Fruit fly (Drosophila melanogaster) whole organism, embryonic: Measurements from ENCODE around the gene Egfrap.

Experiments used
- Adf1 ChIP-seq: fragments of 200-800 bp; sonication (Bioruptor generic); IDR thresholded peaks from 2 replicates; pipeline ENCODE4 v1.3.6; 2022; ENCODE audit warnings: missing biosample characterization, missing genetic modification characterization
- Asciz ChIP-seq: fragments of 200-800 bp; sonication (Bioruptor generic); optimal IDR thresholded peaks from 2 replicates; lab custom pipeline; 2017; ENCODE audit warnings: missing biosample characterization, mild to moderate bottlenecking, missing genetic modification characterization, missing genetic modification reagents
- CG10267 ChIP-seq: fragments of 200-800 bp; sonication (Bioruptor generic); optimal IDR thresholded peaks from 2 replicates; lab custom pipeline; 2018; ENCODE audit warnings: missing biosample characterization, mild to moderate bottlenecking, missing genetic modification characterization, moderate library complexity
- CG10321 ChIP-seq: fragments of 200-800 bp; sonication (Bioruptor generic); IDR thresholded peaks from 2 replicates; pipeline ENCODE4 v1.3.6; 2022; ENCODE audit warnings: missing biosample characterization, missing genetic modification characterization
- CG10431 ChIP-seq: fragments of 200-800 bp; sonication (Bioruptor generic); optimal IDR thresholded peaks from 3 replicates; lab custom pipeline; 2018; ENCODE audit warnings: missing biosample characterization, mild to moderate bottlenecking, missing genetic modification characterization
- CG11398 ChIP-seq: fragments of 200-800 bp; sonication (Bioruptor generic); optimal IDR thresholded peaks from 2 replicates; lab custom pipeline; 2016; ENCODE audit warnings: missing biosample characterization, missing genetic modification characterization
- CG12155 ChIP-seq: fragments of 200-800 bp; sonication (Bioruptor generic); optimal IDR thresholded peaks from 3 replicates; lab custom pipeline; 2016; ENCODE audit warnings: missing biosample characterization, missing genetic modification characterization
- CG13775 ChIP-seq: fragments of 200-800 bp; sonication (Bioruptor generic); optimal IDR thresholded peaks from 3 replicates; lab custom pipeline; 2017; ENCODE audit warnings: missing biosample characterization, mild to moderate bottlenecking, missing genetic modification characterization
- CG14710 ChIP-seq: fragments of 200-800 bp; sonication (Bioruptor generic); optimal IDR thresholded peaks from 3 replicates; lab custom pipeline; 2019; ENCODE audit warnings: missing biosample characterization, mild to moderate bottlenecking, missing genetic modification characterization, moderate library complexity
- CG17612 ChIP-seq: fragments of 200-800 bp; sonication (Bioruptor generic); IDR thresholded peaks from 2 replicates; pipeline ENCODE4 v1.3.6; 2022; ENCODE audit warnings: missing biosample characterization, missing genetic modification characterization
- CG3163 ChIP-seq: fragments of 200-800 bp; sonication (Bioruptor generic); optimal IDR thresholded peaks from 3 replicates; lab custom pipeline; 2016; ENCODE audit warnings: missing biosample characterization, missing genetic modification characterization
- CG32767 ChIP-seq: fragments of 200-800 bp; sonication (Bioruptor generic); IDR thresholded peaks from 2 replicates; pipeline ENCODE4 v1.3.6; 2022; ENCODE audit warnings: missing biosample characterization, missing genetic modification characterization
- CG32772 ChIP-seq: fragments of 200-800 bp; sonication (Bioruptor generic); IDR thresholded peaks from 2 replicates; pipeline ENCODE4 v1.3.6; 2022; ENCODE audit warnings: missing biosample characterization, missing genetic modification characterization
- CG33557 ChIP-seq: fragments of 200-800 bp; sonication (Bioruptor generic); optimal IDR thresholded peaks from 2 replicates; lab custom pipeline; 2019; ENCODE audit warnings: missing biosample characterization, mild to moderate bottlenecking, missing genetic modification characterization, moderate library complexity
- CG4854 ChIP-seq: fragments of 200-800 bp; sonication (Bioruptor generic); optimal IDR thresholded peaks from 2 replicates; lab custom pipeline; 2016; ENCODE audit warnings: missing biosample characterization, missing genetic modification characterization, inconsistent platforms
- CG6689 ChIP-seq: fragments of 200-800 bp; sonication (Bioruptor generic); IDR thresholded peaks from 2 replicates; pipeline ENCODE4 v1.3.6; 2022; ENCODE audit warnings: missing biosample characterization, missing genetic modification characterization
- CG7357 ChIP-seq: fragments of 200-800 bp; sonication (Bioruptor generic); IDR thresholded peaks from 3 replicates; pipeline ENCODE4 v1.3.6; 2022; ENCODE audit warnings: missing biosample characterization, missing genetic modification characterization
- CG7372 ChIP-seq: fragments of 200-800 bp; sonication (Bioruptor generic); IDR thresholded peaks from 2 replicates; pipeline ENCODE4 v1.3.6; 2022; ENCODE audit warnings: missing biosample characterization, missing genetic modification characterization
- CG8281 ChIP-seq: fragments of 200-800 bp; sonication (Bioruptor generic); optimal IDR thresholded peaks from 2 replicates; lab custom pipeline; 2018; ENCODE audit warnings: missing biosample characterization, mild to moderate bottlenecking, missing genetic modification characterization, moderate library complexity
- CG9817 ChIP-seq: fragments of 200-800 bp; sonication (Bioruptor generic); optimal IDR thresholded peaks from 2 replicates; lab custom pipeline; 2018; ENCODE audit warnings: missing biosample characterization, mild to moderate bottlenecking, missing genetic modification characterization, moderate library complexity
- Dfd ChIP-seq, 2 experiments: fragments of >200 bp; optimal IDR thresholded peaks; 2 replicates each; lab custom pipeline; 2017; ENCODE audit warnings: missing biosample characterization in 2 of 2, missing genetic modification characterization in 2 of 2
- HmgD ChIP-seq: fragments of 200-800 bp; sonication (Bioruptor generic); optimal IDR thresholded peaks from 3 replicates; lab custom pipeline; 2016; ENCODE audit warnings: missing biosample characterization, missing genetic modification characterization
- Hmr ChIP-seq: fragments of 200-800 bp; sonication (Bioruptor generic); optimal IDR thresholded peaks from 3 replicates; lab custom pipeline; 2017; ENCODE audit warnings: mild to moderate bottlenecking, missing biosample characterization, missing genetic modification reagents, missing genetic modification characterization
- Lim3 ChIP-seq: fragments of 200-800 bp; sonication (Bioruptor generic); IDR thresholded peaks from 2 replicates; pipeline ENCODE4 v1.3.6; 2022; ENCODE audit warnings: missing biosample characterization, missing genetic modification characterization
- MTF-1 ChIP-seq: fragments of 200-800 bp; sonication (Bioruptor generic); optimal IDR thresholded peaks from 2 replicates; lab custom pipeline; 2018; ENCODE audit warnings: missing biosample characterization, mild to moderate bottlenecking, missing genetic modification characterization, borderline replicate concordance
- NFAT ChIP-seq: fragments of 200-800 bp; sonication (Bioruptor generic); IDR thresholded peaks from 2 replicates; pipeline ENCODE4 v1.3.6; 2022; ENCODE audit warnings: missing biosample characterization, missing genetic modification characterization
- Opbp ChIP-seq: fragments of 200-800 bp; sonication (Bioruptor generic); IDR thresholded peaks from 3 replicates; pipeline ENCODE4 v1.3.6; 2022; ENCODE audit warnings: missing biosample characterization, missing genetic modification characterization; ENCODE audit not compliant: partially characterized antibody
- Rx ChIP-seq: fragments of 200-800 bp; sonication (Bioruptor generic); IDR thresholded peaks from 2 replicates; pipeline ENCODE4 v1.3.6; 2022; ENCODE audit warnings: missing biosample characterization, missing genetic modification characterization
- Sin3A ChIP-seq: fragments of >200 bp; optimal IDR thresholded peaks from 2 replicates; lab custom pipeline; 2018
- ato ChIP-seq: fragments of 200-800 bp; sonication (Bioruptor generic); IDR thresholded peaks from 2 replicates; pipeline ENCODE4 v1.3.6; 2022; ENCODE audit warnings: missing biosample characterization, missing genetic modification characterization; ENCODE audit not compliant: partially characterized antibody
- cato ChIP-seq: fragments of 200-800 bp; sonication (Bioruptor generic); optimal IDR thresholded peaks from 2 replicates; lab custom pipeline; 2016; ENCODE audit warnings: missing biosample characterization, missing genetic modification characterization, borderline replicate concordance
- caup ChIP-seq: fragments of 200-800 bp; sonication (Bioruptor generic); optimal IDR thresholded peaks from 3 replicates; lab custom pipeline; 2017; ENCODE audit warnings: missing biosample characterization, mild to moderate bottlenecking, missing genetic modification characterization, moderate library complexity; ENCODE audit not compliant: severe bottlenecking
- chif ChIP-seq, 2 experiments: fragments of 200-800 bp; sonication (Bioruptor generic); optimal IDR thresholded peaks; 3 replicates each; lab custom pipeline; 2016; ENCODE audit warnings: missing biosample characterization in 2 of 2, missing genetic modification characterization in 2 of 2
- chinmo ChIP-seq: fragments of 200-800 bp; sonication (Bioruptor generic); IDR thresholded peaks from 4 replicates; pipeline ENCODE4 v1.3.6; 2022; ENCODE audit warnings: missing biosample characterization, missing genetic modification characterization; ENCODE audit not compliant: partially characterized antibody
- cwo ChIP-seq: fragments of 200-800 bp; sonication (Bioruptor generic); optimal IDR thresholded peaks from 3 replicates; lab custom pipeline; 2017; ENCODE audit warnings: missing biosample characterization, missing genetic modification characterization, mild to moderate bottlenecking, moderate library complexity, missing genetic modification reagents
- gfzf ChIP-seq: fragments of 200-800 bp; sonication (Bioruptor generic); optimal IDR thresholded peaks from 2 replicates; lab custom pipeline; 2016; ENCODE audit warnings: missing biosample characterization, mild to moderate bottlenecking, missing genetic modification characterization, moderate library complexity
- hbn ChIP-seq: fragments of 200-800 bp; sonication (Bioruptor generic); IDR thresholded peaks from 2 replicates; pipeline ENCODE4 v1.3.6; 2022; ENCODE audit warnings: missing biosample characterization, missing genetic modification characterization; ENCODE audit not compliant: partially characterized antibody
- hkb ChIP-seq, 2 experiments: fragments of 200-800 bp in 1 of 2; fragments of >200 bp in 1 of 2; sonication (Bioruptor generic) in 1 of 2; IDR thresholded peaks in 1 of 2; optimal IDR thresholded peaks in 1 of 2; 2 replicates each; pipeline versions ENCODE4 v1.3.6 to Lab custom; 2017 to 2022; ENCODE audit warnings: missing biosample characterization in 1 of 2, missing genetic modification characterization in 1 of 2
- ken ChIP-seq: fragments of 200-800 bp; sonication (Bioruptor generic); IDR thresholded peaks from 3 replicates; pipeline ENCODE4 v1.3.6; 2022; ENCODE audit warnings: missing biosample characterization, missing genetic modification characterization
- lab ChIP-seq: fragments of 200-800 bp; sonication (Bioruptor generic); optimal IDR thresholded peaks from 3 replicates; lab custom pipeline; 2017; ENCODE audit warnings: missing biosample characterization, missing genetic modification characterization, mild to moderate bottlenecking, moderate library complexity, missing genetic modification reagents
- lov ChIP-seq, 2 experiments: fragments of 200-800 bp in 1 of 2; fragments of >200 bp in 1 of 2; sonication (Bioruptor generic) in 1 of 2; IDR thresholded peaks in 1 of 2; optimal IDR thresholded peaks in 1 of 2; 2 replicates in 1 of 2; 3 replicates in 1 of 2; pipeline versions ENCODE4 v1.3.6 to Lab custom; 2017 to 2022; ENCODE audit warnings: missing biosample characterization in 1 of 2, missing genetic modification characterization in 1 of 2
- nerfin-2 ChIP-seq: fragments of 200-800 bp; sonication (Bioruptor generic); IDR thresholded peaks from 2 replicates; pipeline ENCODE4 v1.3.6; 2022; ENCODE audit warnings: missing biosample characterization, missing genetic modification characterization; ENCODE audit not compliant: partially characterized antibody
- oc ChIP-seq: fragments of 200-800 bp; sonication (Bioruptor generic); optimal IDR thresholded peaks from 2 replicates; lab custom pipeline; 2018; ENCODE audit warnings: missing biosample characterization, mild to moderate bottlenecking, missing genetic modification characterization, moderate library complexity
- p53 ChIP-seq: fragments of 200-800 bp; sonication (Bioruptor generic); optimal IDR thresholded peaks from 2 replicates; lab custom pipeline; 2016; ENCODE audit warnings: missing biosample characterization, missing genetic modification characterization
- sima ChIP-seq: fragments of 200-800 bp; sonication (Bioruptor generic); optimal IDR thresholded peaks from 2 replicates; lab custom pipeline; 2016; ENCODE audit warnings: missing biosample characterization, missing genetic modification characterization
- trem ChIP-seq: fragments of 200-800 bp; optimal IDR thresholded peaks from 3 replicates; lab custom pipeline; 2019; ENCODE audit warnings: missing biosample characterization, mild to moderate bottlenecking, missing genetic modification characterization, moderate library complexity
- trh ChIP-seq: fragments of 200-800 bp; sonication (Bioruptor generic); optimal IDR thresholded peaks from 2 replicates; lab custom pipeline; 2016; ENCODE audit warnings: missing biosample characterization, missing genetic modification characterization
- tup ChIP-seq: fragments of 200-800 bp; sonication (Bioruptor generic); optimal IDR thresholded peaks from 2 replicates; lab custom pipeline; 2016; ENCODE audit warnings: missing biosample characterization, mild to moderate bottlenecking, missing genetic modification characterization, moderate library complexity
- usp ChIP-seq: fragments of >200 bp; optimal IDR thresholded peaks from 2 replicates; lab custom pipeline; 2017; ENCODE audit warnings: missing biosample characterization, missing genetic modification characterization

The Egfrap gene

dm6 chr3L:5988675-5989074 lies 38.2 kb upstream of the Egfrap start (continued):
- TF ChIP-seq lab (GFP tag; lab: Kevin White, UChicago) (peak; percentile 35), Opbp (GFP tag; lab: Robert Waterston, UW) (no peak), CG8281 (tag; lab: Kevin White, UChicago) (no peak), CG9817 (tag; lab: Kevin White, UChicago) (no peak), CG32772 (peak; percentile 39; the same call in 1 of the 2 replicates), hkb (optimal IDR thresholded peaks at IDR 0.05; lab: Kevin White, UChicago) (no peak), hkb (GFP tag; IDR thresholded peaks at IDR 0.05; lab: Robert Waterston, UW) (peak; percentile 76), CG10267 (peak; percentile 71), trem (tag; lab: Kevin White, UChicago) (peak; percentile 47), Asciz (GFP tag; lab: Kevin White, UChicago) (peak; percentile 35), CG10321 (GFP tag; lab: Robert Waterston, UW) (no peak), hbn (GFP tag; lab: Robert Waterston, UW) (no peak), ken (GFP tag; lab: Robert Waterston, UW) (0 out of 3 replicates have a peak, but pooled peaks have one; percentile 23), CG3163 (GFP tag; lab: Kevin White, UChicago) (no peak), gfzf (GFP tag; lab: Kevin White, UChicago) (no peak), chinmo (GFP tag; lab: Robert Waterston, UW) (no peak), Lim3 (0 out of 2 replicates have a peak, but pooled peaks have one; percentile 9), CG33557 (GFP tag; lab: Kevin White, UChicago) (peak; percentile 18), NFAT (GFP tag; lab: Robert Waterston, UW) (no peak), Sin3A (lab: Kevin White, UChicago) (no peak), CG13775 (GFP tag; lab: Kevin White, UChicago) (peak; percentile 15), CG4854 (GFP tag; lab: Kevin White, UChicago) (peak; percentile 35), Rx (GFP tag; lab: Robert Waterston, UW) (peak; percentile 56; the same call in 1 of the 2 replicates), lov (optimal IDR thresholded peaks at IDR 0.05; lab: Kevin White, UChicago) (no peak), lov (GFP tag; IDR thresholded peaks at IDR 0.05; lab: Robert Waterston, UW) (peak; percentile 79; the same call in 1 of the 3 replicates), cato (GFP tag; lab: Kevin White, UChicago) (no peak), CG12155 (GFP tag; lab: Kevin White, UChicago) (no peak), CG11398 (no peak), CG14710 (tag; lab: Kevin White, UChicago) (peak; percentile 74), usp (GFP tag; lab: Kevin White, UChicago) (no peak), Adf1 (no peak), CG7357 (GFP tag; lab: Robert Waterston, UW) (peak; percentile 43; the same call in 1 of the 3 replicates), CG10431 (GFP tag; lab: Kevin White, UChicago) (no peak), sima (GFP tag; lab: Kevin White, UChicago) (no peak), p53 (GFP tag; lab: Kevin White, UChicago) (no peak), Hmr (GFP tag; lab: Kevin White, UChicago) (no peak), trh (GFP tag; lab: Kevin White, UChicago) (no peak), CG6689 (GFP tag; lab: Robert Waterston, UW) (peak; percentile 48), nerfin-2 (GFP tag; lab: Robert Waterston, UW) (no peak), chif (GFP tag; optimal IDR thresholded peaks at IDR 0.05; lab: Kevin White, UChicago) (peak; percentile 31 to 60), caup (GFP tag; lab: Kevin White, UChicago) (no peak), MTF-1 (GFP tag; lab: Kevin White, UChicago) (peak; percentile 38), tup (GFP tag; lab: Kevin White, UChicago) (no peak), ato (GFP tag; lab: Robert Waterston, UW) (no peak), HmgD (GFP tag; lab: Kevin White, UChicago) (no peak), oc (tag; lab: Kevin White, UChicago) (no peak), cwo (GFP tag; lab: Kevin White, UChicago) (no peak), CG7372 (GFP tag; lab: Robert Waterston, UW) (no peak), CG17612 (GFP tag; lab: Robert Waterston, UW) (no peak), CG32767 (GFP tag; lab: Robert Waterston, UW) (peak; percentile 47; the same call in 1 of the 2 replicates), Dfd (GFP tag; optimal IDR thresholded peaks at IDR 0.05; lab: Kevin White, UChicago) (no peak)
